Worm (Caenorhabditis elegans): ENCODE measurements around the gene str-166.

The str-166 gene

ce11 chrIV:4880634-4881033, 3.5 kb upstream of the str-166 start (continued):
- no peak for TF ChIP-seq fkh-10 (GFP tag; optimal IDR thresholded peaks at IDR 0.05)
- no peak for TF ChIP-seq isw-1 (GFP tag; IDR thresholded peaks at IDR 0.05)
- TF ChIP-seq unc-86 (tag; optimal IDR thresholded peaks at IDR 0.05), result peak; percentile 36
- TF ChIP-seq tlp-1 (tag; optimal IDR thresholded peaks at IDR 0.05), result no peak
- TF ChIP-seq dpl-1 (GFP tag; optimal IDR thresholded peaks at IDR 0.05), result peak in 1 of 3 experiments; percentile 8
- peak; percentile 21 for TF ChIP-seq lin-13 (GFP tag; optimal IDR thresholded peaks at IDR 0.05)
- no peak for TF ChIP-seq aha-1 (tag; optimal IDR thresholded peaks at IDR 0.05)
- peak; percentile 84 for TF ChIP-seq grh-1 (GFP tag; IDR thresholded peaks at IDR 0.05)
- TF ChIP-seq zip-4 (GFP tag; optimal IDR thresholded peaks at IDR 0.05), result peak; percentile 52
- TF ChIP-seq nhr-76 (tag; optimal IDR thresholded peaks at IDR 0.05), result no peak
- TF ChIP-seq hlh-17 (GFP tag; optimal IDR thresholded peaks at IDR 0.05; ENCODE audit: borderline replicate concordance), result no peak
- TF ChIP-seq F16B12.6 (tag; optimal IDR thresholded peaks at IDR 0.05), result no peak
- TF ChIP-seq aly-2 (tag; optimal IDR thresholded peaks at IDR 0.05), result no peak
- no peak for TF ChIP-seq alr-1 (tag; optimal IDR thresholded peaks at IDR 0.05; ENCODE audit: borderline replicate concordance)
- peak; percentile 98 for TF ChIP-seq snpc-4 (tag; optimal IDR thresholded peaks at IDR 0.05)
- TF ChIP-seq mep-1 (tag; optimal IDR thresholded peaks at IDR 0.05), result peak; percentile 52
- no peak for TF ChIP-seq lir-3 (tag; optimal IDR thresholded peaks at IDR 0.05; ENCODE audit: poor library complexity)
- TF ChIP-seq ceh-88 (GFP tag; IDR thresholded peaks at IDR 0.05), result peak; percentile 39; the same call in 1 of the 2 replicates
- peak; percentile 35 to 37 for TF ChIP-seq lin-35 (GFP tag; optimal IDR thresholded peaks at IDR 0.05)
- TF ChIP-seq lin-15B (tag; optimal IDR thresholded peaks at IDR 0.05), result no peak
- peak; percentile 85 for TF ChIP-seq rnt-1 (tag; optimal IDR thresholded peaks at IDR 0.05)
- TF ChIP-seq fos-1 (tag; optimal IDR thresholded peaks at IDR 0.05), result peak; percentile 15
- no peak for TF ChIP-seq ets-5 (GFP tag; IDR thresholded peaks at IDR 0.05)
- peak; percentile 24 to 53 (median 53) for TF ChIP-seq ceh-82 (tag; optimal IDR thresholded peaks at IDR 0.05)
- TF ChIP-seq sup-37 (GFP tag; optimal IDR thresholded peaks at IDR 0.05), result no peak
- TF ChIP-seq egl-13 (tag; optimal IDR thresholded peaks at IDR 0.05), result no peak
- TF ChIP-seq nhr-20 (tag; optimal IDR thresholded peaks at IDR 0.05), result peak; percentile 83
- TF ChIP-seq irx-1 (tag; optimal IDR thresholded peaks at IDR 0.05), result peak; percentile 38
- no peak for TF ChIP-seq zag-1 (tag; optimal IDR thresholded peaks at IDR 0.05)
- TF ChIP-seq ceh-8 (GFP tag; optimal IDR thresholded peaks at IDR 0.05), result no peak
- peak; percentile 44 for TF ChIP-seq xbp-1 (tag; optimal IDR thresholded peaks at IDR 0.05)

ce11 chrIV:4885435-4885834, 1.4 kb downstream of the str-166 start:
- TF ChIP-seq skn-1 (tag; optimal IDR thresholded peaks at IDR 0.05) (no peak), snpc-4 (tag; optimal IDR thresholded peaks at IDR 0.05) (peak; percentile 53)

DNA sequence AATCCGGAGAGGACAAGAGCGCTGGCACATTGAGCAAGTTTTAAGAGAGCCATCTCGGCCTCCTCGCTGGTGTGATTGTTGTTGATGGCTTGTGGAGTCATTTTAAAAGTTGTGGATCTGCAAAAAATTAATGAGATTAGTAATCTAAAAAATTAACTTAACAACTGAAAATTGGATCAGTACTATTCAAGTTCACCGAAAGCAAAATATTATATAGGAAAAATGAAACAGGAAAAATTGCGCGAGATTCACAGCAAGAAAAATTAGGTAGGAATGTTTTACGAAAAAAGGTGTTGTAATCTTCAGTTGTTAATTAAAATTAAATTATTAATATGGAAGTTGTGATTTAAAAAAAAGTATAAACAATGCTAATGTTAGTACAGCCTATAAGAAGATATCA, 3.2 kb downstream of the str-166 start, which contains the start of gene T08B6.1:
Gene T08B6.1 (minus strand): TSS at position 101 of the 400 bp plus-strand sequence.
- TF ChIP-seq mdl-1 (tag; optimal IDR thresholded peaks at IDR 0.05) (no peak), nhr-19 (GFP tag; conservative IDR thresholded peaks at IDR 0.05) (no peak), egl-13 (tag; optimal IDR thresholded peaks at IDR 0.05) (no peak), ceh-88 (GFP tag; IDR thresholded peaks at IDR 0.05) (no peak), alr-1 (tag; optimal IDR thresholded peaks at IDR 0.05; ENCODE audit: borderline replicate concordance) (no peak)

ce11 chrIV:4889613-4890012, 5.5 kb downstream of the str-166 start, which contains the start of gene sgnh-1:
sgnh-1 (plus strand) TSS chrIV:4889913.
- TF ChIP-seq pag-3 (tag; optimal IDR thresholded peaks at IDR 0.05; ENCODE audit: borderline replicate concordance, insufficient read depth) (no peak), nhr-20 (tag; optimal IDR thresholded peaks at IDR 0.05) (no peak), fkh-8 (tag; optimal IDR thresholded peaks at IDR 0.05) (no peak), egl-13 (tag; optimal IDR thresholded peaks at IDR 0.05) (no peak), zag-1 (tag; optimal IDR thresholded peaks at IDR 0.05) (no peak)
